Fruit fly (Drosophila melanogaster) whole organism, prepupa: ENCODE data around the gene Duox.

Experiments used
- Blimp-1 ChIP-seq: fragments of 200-800 bp; sonication (Bioruptor generic); optimal IDR thresholded peaks from 3 replicates; lab custom pipeline; 2017; ENCODE audit warnings: missing biosample characterization, missing genetic modification characterization, mild to moderate bottlenecking, moderate library complexity, missing genetic modification reagents
- CG10631 ChIP-seq: fragments of 200-800 bp; sonication (Bioruptor generic); optimal IDR thresholded peaks from 2 replicates; lab custom pipeline; 2016; ENCODE audit warnings: missing biosample characterization, missing genetic modification characterization
- CG11762 ChIP-seq: fragments of 200-800 bp; sonication (Bioruptor generic); optimal IDR thresholded peaks from 3 replicates; lab custom pipeline; 2016; ENCODE audit warnings: missing biosample characterization, missing genetic modification characterization; ENCODE audit not compliant: insufficient read depth
- CG11902 ChIP-seq: fragments of 200-800 bp; sonication (Bioruptor generic); optimal IDR thresholded peaks from 3 replicates; lab custom pipeline; 2016; ENCODE audit warnings: missing biosample characterization, missing genetic modification characterization
- CG15336 ChIP-seq: fragments of 200-800 bp; sonication (Bioruptor generic); IDR thresholded peaks from 2 replicates; pipeline ENCODE4 v1.3.6; 2022; ENCODE audit warnings: missing biosample characterization, missing genetic modification characterization
- CG1621 ChIP-seq: fragments of 200-800 bp; sonication (Bioruptor generic); optimal IDR thresholded peaks from 3 replicates; lab custom pipeline; 2018; ENCODE audit warnings: missing biosample characterization, mild to moderate bottlenecking, missing genetic modification characterization
- CG31627 ChIP-seq: fragments of 200-800 bp; sonication (Bioruptor generic); optimal IDR thresholded peaks from 3 replicates; lab custom pipeline; 2016; ENCODE audit warnings: missing biosample characterization, missing genetic modification characterization
- CG32006 ChIP-seq: fragments of 200-800 bp; sonication (Bioruptor generic); optimal IDR thresholded peaks from 3 replicates; lab custom pipeline; 2017; ENCODE audit warnings: missing biosample characterization, mild to moderate bottlenecking, missing genetic modification characterization
- CG34406 ChIP-seq: fragments of 200-800 bp; sonication (Bioruptor generic); optimal IDR thresholded peaks from 3 replicates; lab custom pipeline; 2016; ENCODE audit warnings: missing biosample characterization, missing genetic modification characterization
- CG4318 ChIP-seq: fragments of 200-800 bp; sonication (Bioruptor generic); optimal IDR thresholded peaks from 3 replicates; lab custom pipeline; 2017; ENCODE audit warnings: missing biosample characterization, mild to moderate bottlenecking, missing genetic modification characterization
- CG6276 ChIP-seq: fragments of 200-800 bp; sonication (Bioruptor generic); optimal IDR thresholded peaks from 2 replicates; lab custom pipeline; 2017; ENCODE audit warnings: missing biosample characterization, mild to moderate bottlenecking, missing genetic modification characterization
- CG6792 ChIP-seq: fragments of 200-800 bp; sonication (Bioruptor generic); optimal IDR thresholded peaks from 3 replicates; lab custom pipeline; 2016; ENCODE audit warnings: missing biosample characterization, missing genetic modification characterization
- CG6854 ChIP-seq: fragments of 200-800 bp; sonication (Bioruptor generic); optimal IDR thresholded peaks from 2 replicates; lab custom pipeline; 2017; ENCODE audit warnings: missing biosample characterization, mild to moderate bottlenecking, missing genetic modification characterization
- CG8119 ChIP-seq: fragments of 200-800 bp; sonication (Bioruptor generic); IDR thresholded peaks from 3 replicates; pipeline ENCODE4 v1.3.6; 2022; ENCODE audit warnings: missing biosample characterization, missing genetic modification characterization
- CG8319 ChIP-seq: fragments of 200-800 bp; sonication (Bioruptor generic); optimal IDR thresholded peaks from 3 replicates; lab custom pipeline; 2016; ENCODE audit warnings: missing biosample characterization, missing genetic modification characterization
- Eip75B ChIP-seq: fragments of 200-800 bp; sonication (Bioruptor generic); optimal IDR thresholded peaks from 3 replicates; lab custom pipeline; 2016; ENCODE audit warnings: missing biosample characterization, missing genetic modification characterization
- Eip78C ChIP-seq: fragments of 200-800 bp; sonication (Bioruptor generic); peaks from one replicate; lab custom pipeline; 2016; ENCODE audit warnings: missing biosample characterization, missing genetic modification characterization
- Ets21C ChIP-seq: fragments of 200-800 bp; sonication (Bioruptor generic); optimal IDR thresholded peaks from 3 replicates; lab custom pipeline; 2016; ENCODE audit warnings: missing biosample characterization, missing genetic modification characterization
- Ets96B ChIP-seq: fragments of 200-800 bp; optimal IDR thresholded peaks from 2 replicates; lab custom pipeline; 2019; ENCODE audit warnings: missing biosample characterization, mild to moderate bottlenecking, missing genetic modification characterization, moderate library complexity
- Gug ChIP-seq: fragments of 200-800 bp; sonication (Bioruptor generic); IDR thresholded peaks from 2 replicates; pipeline ENCODE4 v1.3.6; 2022; ENCODE audit warnings: missing biosample characterization, missing genetic modification characterization
- Hr38 ChIP-seq: sonication (Bioruptor generic); optimal IDR thresholded peaks from 2 replicates; lab custom pipeline; 2016; ENCODE audit warnings: missing biosample characterization, missing genetic modification characterization
- Hr39 ChIP-seq: fragments of 200-800 bp; sonication (Bioruptor generic); optimal IDR thresholded peaks from 2 replicates; lab custom pipeline; 2016; ENCODE audit warnings: missing biosample characterization, missing genetic modification characterization
- Hr4 ChIP-seq: fragments of 200-800 bp; sonication (Bioruptor generic); optimal IDR thresholded peaks from 3 replicates; lab custom pipeline; 2016; ENCODE audit warnings: missing biosample characterization, missing genetic modification characterization
- Lpt ChIP-seq: fragments of 200-800 bp; sonication (Bioruptor generic); optimal IDR thresholded peaks from 3 replicates; lab custom pipeline; 2016; ENCODE audit warnings: missing biosample characterization, missing genetic modification characterization
- Met ChIP-seq: fragments of 200-800 bp; sonication (Bioruptor generic); optimal IDR thresholded peaks from 3 replicates; lab custom pipeline; 2016; ENCODE audit warnings: missing biosample characterization, missing genetic modification characterization
- Smox ChIP-seq: fragments of 200-800 bp; sonication (Bioruptor generic); optimal IDR thresholded peaks from 3 replicates; lab custom pipeline; 2016; ENCODE audit warnings: missing biosample characterization, missing genetic modification characterization
- Sox102F ChIP-seq: fragments of 200-800 bp; sonication (Bioruptor generic); optimal IDR thresholded peaks from 2 replicates; lab custom pipeline; 2016; ENCODE audit warnings: missing biosample characterization, mild to moderate bottlenecking, missing genetic modification characterization
- Sox14 ChIP-seq: fragments of 200-800 bp; sonication (Bioruptor generic); optimal IDR thresholded peaks from 3 replicates; lab custom pipeline; 2016; ENCODE audit warnings: missing biosample characterization, missing genetic modification characterization
- acj6 ChIP-seq: fragments of 200-800 bp; sonication (Bioruptor generic); optimal IDR thresholded peaks from 3 replicates; lab custom pipeline; 2016; ENCODE audit warnings: missing biosample characterization, missing genetic modification characterization
- cyc ChIP-seq: fragments of 200-800 bp; sonication (Bioruptor generic); optimal IDR thresholded peaks from 3 replicates; lab custom pipeline; 2016; ENCODE audit warnings: missing biosample characterization, missing genetic modification characterization
- dac ChIP-seq: fragments of 200-800 bp; sonication (Bioruptor generic); optimal IDR thresholded peaks from 2 replicates; lab custom pipeline; 2017; ENCODE audit warnings: missing biosample characterization, mild to moderate bottlenecking, missing genetic modification characterization
- dsx ChIP-seq: fragments of 200-800 bp; optimal IDR thresholded peaks from 3 replicates; lab custom pipeline; 2019; ENCODE audit warnings: missing biosample characterization, mild to moderate bottlenecking, missing genetic modification characterization, moderate library complexity; ENCODE audit not compliant: poor library complexity, severe bottlenecking
- eg ChIP-seq: fragments of 200-800 bp; sonication (Bioruptor generic); IDR thresholded peaks from 3 replicates; pipeline ENCODE4 v1.3.6; 2022; ENCODE audit warnings: missing biosample characterization, missing genetic modification characterization
- esn ChIP-seq: fragments of 200-800 bp; sonication (Bioruptor generic); optimal IDR thresholded peaks from 2 replicates; lab custom pipeline; 2016; ENCODE audit warnings: missing biosample characterization, mild to moderate bottlenecking, missing genetic modification characterization, moderate library complexity
- fd85E ChIP-seq: fragments of 200-800 bp; sonication (Bioruptor generic); optimal IDR thresholded peaks from 3 replicates; lab custom pipeline; 2016; ENCODE audit warnings: missing biosample characterization, missing genetic modification characterization
- lz ChIP-seq: fragments of 200-800 bp; sonication (Bioruptor generic); optimal IDR thresholded peaks from 3 replicates; lab custom pipeline; 2016; ENCODE audit warnings: missing biosample characterization, missing genetic modification characterization
- net ChIP-seq: fragments of 200-800 bp; sonication (Bioruptor generic); optimal IDR thresholded peaks from 3 replicates; lab custom pipeline; 2016; ENCODE audit warnings: missing biosample characterization, missing genetic modification characterization
- pdm3 ChIP-seq: fragments of 200-800 bp; sonication (Bioruptor generic); optimal IDR thresholded peaks from 3 replicates; lab custom pipeline; 2016; ENCODE audit warnings: missing biosample characterization, missing genetic modification characterization
- spab ChIP-seq: fragments of 200-800 bp; sonication (Bioruptor generic); optimal IDR thresholded peaks from 2 replicates; lab custom pipeline; 2017; ENCODE audit warnings: missing biosample characterization, mild to moderate bottlenecking, missing genetic modification characterization, missing genetic modification reagents
- ss ChIP-seq, 2 experiments: fragments of 200-800 bp; sonication (Bioruptor generic); optimal IDR thresholded peaks; 2 replicates in 1 of 2; 3 replicates in 1 of 2; lab custom pipeline; 2017 to 2018; ENCODE audit warnings: mild to moderate bottlenecking in 2 of 2, missing biosample characterization in 2 of 2, missing genetic modification characterization in 2 of 2, moderate library complexity in 1 of 2
- svp ChIP-seq: fragments of 200-800 bp; sonication (Bioruptor generic); peaks from one replicate; lab custom pipeline; 2016; ENCODE audit warnings: missing biosample characterization, missing genetic modification characterization
- topi ChIP-seq: fragments of 200-800 bp; sonication (Bioruptor generic); optimal IDR thresholded peaks from 3 replicates; lab custom pipeline; 2016; ENCODE audit warnings: missing biosample characterization, missing genetic modification characterization

Duox gene

DNA sequence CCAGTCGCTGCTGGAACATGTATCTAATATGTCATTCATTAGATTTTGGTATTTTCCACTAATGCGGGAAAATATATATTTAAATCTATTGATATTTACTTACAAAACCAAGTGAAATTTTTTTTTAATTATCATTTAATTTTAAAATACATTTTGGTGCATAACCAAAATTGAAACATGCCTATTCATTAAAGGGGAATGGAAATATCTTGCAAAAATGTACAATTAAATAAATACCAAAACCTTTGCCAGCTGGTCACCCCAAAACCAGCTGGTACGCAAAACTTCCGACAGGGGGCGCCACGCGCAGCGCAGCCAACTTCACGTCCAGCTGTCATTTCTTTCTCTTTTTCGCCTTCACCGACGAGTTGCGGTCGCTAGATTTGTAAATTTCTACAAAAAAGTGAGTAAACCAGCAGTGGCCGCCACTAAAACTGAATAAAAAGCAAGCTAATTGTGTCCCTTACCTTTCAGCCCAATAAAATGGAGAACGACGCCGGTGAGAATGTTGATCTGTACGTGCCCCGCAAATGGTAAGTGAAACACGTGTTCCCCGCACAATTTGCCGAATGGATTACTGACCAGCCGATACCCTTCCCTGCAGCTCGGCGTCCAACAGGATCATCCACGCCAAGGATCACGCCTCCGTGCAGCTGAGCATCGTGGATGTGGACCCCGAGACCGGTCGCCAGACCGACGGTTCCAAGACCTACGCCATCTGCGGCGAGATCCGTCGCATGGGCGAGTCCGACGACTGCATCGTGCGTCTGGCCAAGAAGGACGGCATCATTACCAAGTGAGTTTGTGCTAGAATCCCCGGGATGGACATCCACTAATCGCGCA is 25.9 kb upstream of the Duox start, which contains the start of the genes CG3104 and RpS21 (continued):
- TF ChIP-seq CG10631 (GFP tag; lab: Kevin White, UChicago) (peak; percentile 54), Hr38 (GFP tag; lab: Kevin White, UChicago) (no peak), Sox102F (GFP tag; lab: Kevin White, UChicago) (peak; percentile 62), CG8119 (GFP tag; lab: Robert Waterston, UW) (no peak), dsx (GFP tag; lab: Kevin White, UChicago) (peak; percentile 37), CG6854 (GFP tag; lab: Kevin White, UChicago) (peak; percentile 72), CG6792 (GFP tag; lab: Kevin White, UChicago) (peak; percentile 62), Ets21C (GFP tag; lab: Kevin White, UChicago) (peak; percentile 11), svp (GFP tag; lab: Kevin White, UChicago) (peak; percentile 70), dac (GFP tag; lab: Kevin White, UChicago) (peak; percentile 51), Smox (peak; percentile 65), topi (GFP tag; lab: Kevin White, UChicago) (peak; percentile 71), Blimp-1 (GFP tag; lab: Kevin White, UChicago) (peak; percentile 55), CG8319 (GFP tag; lab: Kevin White, UChicago) (peak; percentile 51), cyc (GFP tag; lab: Kevin White, UChicago) (peak; percentile 84), eg (peak; percentile 83), fd85E (GFP tag; lab: Kevin White, UChicago) (no peak), CG4318 (GFP tag; lab: Kevin White, UChicago) (peak; percentile 13), Sox14 (GFP tag; lab: Kevin White, UChicago) (peak; percentile 60), CG11762 (GFP tag; lab: Kevin White, UChicago) (peak; percentile 45), spab (GFP tag; lab: Kevin White, UChicago) (peak; percentile 38), net (GFP tag; lab: Kevin White, UChicago) (peak; percentile 71), CG31627 (peak; percentile 85), lz (GFP tag; lab: Kevin White, UChicago) (peak; percentile 78)

DNA sequence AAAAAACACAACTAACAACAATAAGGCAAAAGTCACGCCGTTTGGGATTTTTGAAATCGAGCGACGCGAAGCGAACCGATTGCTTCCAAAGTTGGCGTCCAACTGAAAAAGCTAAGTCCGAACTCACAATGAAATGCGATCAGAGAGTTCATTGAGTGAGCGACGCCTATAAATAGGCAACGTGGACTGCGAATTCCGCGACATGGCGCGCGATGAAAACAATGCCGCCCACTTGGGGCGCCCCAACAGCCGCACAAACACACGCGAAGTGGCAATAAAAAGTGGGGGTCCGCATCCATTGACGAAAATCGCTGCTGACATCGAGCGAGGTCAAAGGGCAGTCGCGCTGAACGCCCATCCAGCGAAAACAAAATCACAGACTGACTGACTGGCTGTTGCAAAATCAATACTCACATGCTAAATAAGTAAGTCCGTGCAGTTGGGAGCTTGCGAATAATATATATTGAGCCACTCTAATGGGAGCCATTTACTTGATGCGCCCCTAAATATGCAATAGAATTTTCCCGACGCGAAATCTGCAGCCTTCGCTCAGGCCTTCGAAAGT is 25.2 kb upstream of the Duox start:
- TF ChIP-seq Hr4 = no peak
- TF ChIP-seq Met (GFP tag; lab: Kevin White, UChicago) = no peak
- no peak for TF ChIP-seq CG1621 (tag; lab: Kevin White, UChicago)
- peak; percentile 52; the same call in 2 of the 3 replicates for TF ChIP-seq CG8119 (GFP tag; lab: Robert Waterston, UW)
- TF ChIP-seq svp (GFP tag; lab: Kevin White, UChicago) = peak; percentile 76
- peak; percentile 13 for TF ChIP-seq acj6 (GFP tag; lab: Kevin White, UChicago)
- no peak for TF ChIP-seq CG4318 (GFP tag; lab: Kevin White, UChicago)

DNA sequence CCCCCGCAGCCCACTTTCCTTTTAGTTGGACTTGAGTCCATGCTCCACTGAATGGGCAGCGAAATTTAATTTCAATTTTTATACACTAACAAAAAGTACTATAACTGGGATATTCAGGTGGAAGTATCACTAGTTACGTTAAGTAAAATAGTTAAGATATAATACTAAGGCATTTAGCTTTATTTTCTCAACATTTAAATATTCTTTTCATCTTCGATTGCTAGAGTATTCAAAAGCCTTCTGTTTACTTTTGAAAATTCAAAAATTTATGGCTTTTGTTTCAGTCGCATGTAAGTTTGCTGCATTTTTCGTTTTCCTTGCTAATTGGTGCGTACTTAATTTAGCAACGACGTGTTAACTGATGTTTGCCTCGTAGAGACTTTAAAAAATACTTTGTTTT is 21.5 kb upstream of the Duox start:
- TF ChIP-seq Gug (no peak), Met (GFP tag; lab: Kevin White, UChicago) (no peak), dsx (GFP tag; lab: Kevin White, UChicago) (no peak), CG4318 (GFP tag; lab: Kevin White, UChicago) (no peak), ss (GFP tag; optimal IDR thresholded peaks at IDR 0.05; lab: Kevin White, UChicago) (no peak), CG6792 (GFP tag; lab: Kevin White, UChicago) (no peak), CG10631 (GFP tag; lab: Kevin White, UChicago) (no peak), topi (GFP tag; lab: Kevin White, UChicago) (no peak), Hr4 (peak; percentile 27), CG1621 (tag; lab: Kevin White, UChicago) (no peak), CG15336 (GFP tag; lab: Robert Waterston, UW) (peak; percentile 69), Sox14 (GFP tag; lab: Kevin White, UChicago) (no peak), Hr38 (GFP tag; lab: Kevin White, UChicago) (no peak), Sox102F (GFP tag; lab: Kevin White, UChicago) (no peak), CG31627 (no peak), pdm3 (GFP tag; lab: Kevin White, UChicago) (no peak), esn (GFP tag; lab: Kevin White, UChicago) (no peak), CG6276 (GFP tag; lab: Kevin White, UChicago) (peak; percentile 24), CG11902 (GFP tag; lab: Kevin White, UChicago) (no peak), CG8319 (GFP tag; lab: Kevin White, UChicago) (no peak), CG32006 (GFP tag; lab: Kevin White, UChicago) (peak; percentile 62), dac (GFP tag; lab: Kevin White, UChicago) (no peak), Eip75B (GFP tag; lab: Kevin White, UChicago) (no peak), CG8119 (GFP tag; lab: Robert Waterston, UW) (peak; percentile 64), Hr39 (GFP tag; lab: Kevin White, UChicago) (no peak), CG34406 (GFP tag; lab: Kevin White, UChicago) (no peak), Lpt (no peak), Eip78C (GFP tag; lab: Kevin White, UChicago) (peak; percentile 64), acj6 (GFP tag; lab: Kevin White, UChicago) (peak; percentile 19), Ets96B (tag; lab: Kevin White, UChicago) (no peak)
